Fruit fly (Drosophila melanogaster) whole organism, embryonic: ENCODE data around the gene CG9286.
A peak's percentile ranks its signal among the peaks of the same experiment; 100 is the strongest.

Experiments used
- CG10565 ChIP-seq: fragments of 200-800 bp; sonication (Bioruptor generic); optimal IDR thresholded peaks from 3 replicates; lab custom pipeline; 2016; ENCODE audit warnings: missing biosample characterization, mild to moderate bottlenecking, missing genetic modification characterization
- CG11247 ChIP-seq: fragments of 200-800 bp; sonication (Bioruptor generic); IDR thresholded peaks from 2 replicates; pipeline ENCODE4 v1.3.6; 2022; ENCODE audit warnings: missing biosample characterization, missing genetic modification characterization
- CG12236 ChIP-seq: fragments of 200-800 bp; sonication (Bioruptor generic); optimal IDR thresholded peaks from 2 replicates; lab custom pipeline; 2016; ENCODE audit warnings: missing biosample characterization, missing genetic modification characterization
- CG12942 ChIP-seq: fragments of 200-800 bp; sonication (Bioruptor generic); optimal IDR thresholded peaks from 3 replicates; lab custom pipeline; 2016; ENCODE audit warnings: missing biosample characterization, missing genetic modification characterization
- CG13123 ChIP-seq: fragments of 200-800 bp; sonication (Bioruptor generic); optimal IDR thresholded peaks from 2 replicates; lab custom pipeline; 2016; ENCODE audit warnings: missing biosample characterization, missing genetic modification characterization
- CG15601 ChIP-seq: fragments of 200-800 bp; sonication (Bioruptor generic); optimal IDR thresholded peaks from 3 replicates; lab custom pipeline; 2019; ENCODE audit warnings: missing biosample characterization, mild to moderate bottlenecking, missing genetic modification characterization, moderate library complexity
- CG18476 ChIP-seq: fragments of 200-800 bp; sonication (Bioruptor generic); optimal IDR thresholded peaks from 2 replicates; lab custom pipeline; 2016; ENCODE audit warnings: missing biosample characterization, mild to moderate bottlenecking, missing genetic modification characterization
- CG30431 ChIP-seq: fragments of 200-800 bp; sonication (Bioruptor generic); optimal IDR thresholded peaks from 2 replicates; lab custom pipeline; 2017; ENCODE audit warnings: missing biosample characterization, missing genetic modification characterization
- CG3163 ChIP-seq: fragments of 200-800 bp; sonication (Bioruptor generic); optimal IDR thresholded peaks from 3 replicates; lab custom pipeline; 2016; ENCODE audit warnings: missing biosample characterization, missing genetic modification characterization
- CG34422 ChIP-seq: fragments of 200-800 bp; sonication (Bioruptor generic); IDR thresholded peaks from 3 replicates; pipeline ENCODE4 v1.3.6; 2022; ENCODE audit warnings: missing biosample characterization, missing genetic modification characterization
- CG3995 ChIP-seq: fragments of 200-800 bp; sonication (Bioruptor generic); optimal IDR thresholded peaks from 3 replicates; lab custom pipeline; 2016; ENCODE audit warnings: missing biosample characterization, missing genetic modification characterization
- CG4854 ChIP-seq: fragments of 200-800 bp; sonication (Bioruptor generic); optimal IDR thresholded peaks from 2 replicates; lab custom pipeline; 2016; ENCODE audit warnings: missing biosample characterization, missing genetic modification characterization, inconsistent platforms
- CG8281 ChIP-seq: fragments of 200-800 bp; sonication (Bioruptor generic); optimal IDR thresholded peaks from 2 replicates; lab custom pipeline; 2018; ENCODE audit warnings: missing biosample characterization, mild to moderate bottlenecking, missing genetic modification characterization, moderate library complexity
- E2f1 ChIP-seq: fragments of 200-800 bp; sonication (Bioruptor generic); IDR thresholded peaks from 2 replicates; pipeline ENCODE4 v1.3.6; 2022; ENCODE audit warnings: missing biosample characterization, missing genetic modification characterization
- Eip74EF ChIP-seq, 2 experiments: fragments of 200-800 bp in 1 of 2; fragments of >200 bp in 1 of 2; sonication (Bioruptor generic) in 1 of 2; optimal IDR thresholded peaks; 2 replicates each; lab custom pipeline; 2017 to 2019; ENCODE audit warnings: missing biosample characterization in 2 of 2, missing genetic modification characterization in 2 of 2, mild to moderate bottlenecking in 1 of 2, moderate library complexity in 1 of 2
- Ets65A ChIP-seq: fragments of 200-800 bp; sonication (Bioruptor generic); peaks from one replicate; lab custom pipeline; 2016; ENCODE audit warnings: missing biosample characterization, missing genetic modification characterization
- Gsc ChIP-seq: fragments of 200-800 bp; sonication (Bioruptor generic); IDR thresholded peaks from 2 replicates; pipeline ENCODE4 v1.3.6; 2022; ENCODE audit warnings: missing biosample characterization, missing genetic modification characterization
- Hmx ChIP-seq: fragments of 200-800 bp; sonication (Bioruptor generic); optimal IDR thresholded peaks from 2 replicates; lab custom pipeline; 2016; ENCODE audit warnings: missing biosample characterization, missing genetic modification characterization
- Hr51 ChIP-seq, 2 experiments: fragments of 200-800 bp; sonication (Bioruptor generic); optimal IDR thresholded peaks; 2 replicates in 1 of 2; 3 replicates in 1 of 2; lab custom pipeline; 2016 to 2018; ENCODE audit warnings: missing biosample characterization in 2 of 2, missing genetic modification characterization in 2 of 2, mild to moderate bottlenecking in 1 of 2, moderate library complexity in 1 of 2
- Mes4 ChIP-seq: fragments of 200-800 bp; sonication (Bioruptor generic); optimal IDR thresholded peaks from 2 replicates; lab custom pipeline; 2016; ENCODE audit warnings: missing biosample characterization, missing genetic modification characterization
- Nf-YA ChIP-seq: fragments of 200-800 bp; sonication (Bioruptor generic); IDR thresholded peaks from 2 replicates; pipeline ENCODE4 v1.3.6; 2022; ENCODE audit warnings: missing biosample characterization, missing genetic modification characterization
- Oli ChIP-seq: fragments of 200-800 bp; sonication (Bioruptor generic); optimal IDR thresholded peaks from 2 replicates; lab custom pipeline; 2018; ENCODE audit warnings: missing biosample characterization, mild to moderate bottlenecking, missing genetic modification characterization, moderate library complexity
- Scr ChIP-seq: fragments of 200-800 bp; sonication (Bioruptor generic); IDR thresholded peaks from 2 replicates; pipeline ENCODE4 v1.3.6; 2022; ENCODE audit warnings: missing biosample characterization, missing genetic modification characterization; ENCODE audit not compliant: partially characterized antibody
- Ssrp ChIP-seq: fragments of 200-800 bp; sonication (Bioruptor generic); optimal IDR thresholded peaks from 2 replicates; lab custom pipeline; 2018; ENCODE audit warnings: missing biosample characterization, mild to moderate bottlenecking, missing genetic modification characterization, moderate library complexity
- Xrp1 ChIP-seq: fragments of 200-800 bp; sonication (Bioruptor generic); IDR thresholded peaks from 2 replicates; pipeline ENCODE4 v1.3.6; 2022; ENCODE audit warnings: missing biosample characterization, missing genetic modification characterization
- abd-A ChIP-seq: fragments of 200-800 bp; sonication (Bioruptor generic); optimal IDR thresholded peaks from 3 replicates; lab custom pipeline; 2019; ENCODE audit warnings: missing biosample characterization, mild to moderate bottlenecking, missing genetic modification characterization, moderate library complexity
- amos ChIP-seq: fragments of 200-800 bp; sonication (Bioruptor generic); IDR thresholded peaks from 2 replicates; pipeline ENCODE4 v1.3.6; 2022; ENCODE audit warnings: missing biosample characterization, missing genetic modification characterization; ENCODE audit not compliant: partially characterized antibody
- bsh ChIP-seq, 2 experiments: fragments of 200-800 bp; sonication (Bioruptor generic); optimal IDR thresholded peaks; 2 replicates each; lab custom pipeline; 2017 to 2018; ENCODE audit warnings: mild to moderate bottlenecking in 2 of 2, missing biosample characterization in 2 of 2, missing genetic modification characterization in 2 of 2, moderate library complexity in 1 of 2
- cas ChIP-seq: fragments of 200-800 bp; sonication (Bioruptor generic); IDR thresholded peaks from 2 replicates; pipeline ENCODE4 v1.3.6; 2022; ENCODE audit warnings: missing biosample characterization, missing genetic modification characterization
- cato ChIP-seq: fragments of 200-800 bp; sonication (Bioruptor generic); optimal IDR thresholded peaks from 2 replicates; lab custom pipeline; 2016; ENCODE audit warnings: missing biosample characterization, missing genetic modification characterization, borderline replicate concordance
- chif ChIP-seq, 2 experiments: fragments of 200-800 bp; sonication (Bioruptor generic); optimal IDR thresholded peaks; 3 replicates each; lab custom pipeline; 2016; ENCODE audit warnings: missing biosample characterization in 2 of 2, missing genetic modification characterization in 2 of 2
- chinmo ChIP-seq: fragments of 200-800 bp; sonication (Bioruptor generic); IDR thresholded peaks from 4 replicates; pipeline ENCODE4 v1.3.6; 2022; ENCODE audit warnings: missing biosample characterization, missing genetic modification characterization; ENCODE audit not compliant: partially characterized antibody
- crp ChIP-seq, 2 experiments: fragments of 200-800 bp; sonication (Bioruptor generic); optimal IDR thresholded peaks; 2 replicates in 1 of 2; 3 replicates in 1 of 2; lab custom pipeline; 2017; ENCODE audit warnings: missing biosample characterization in 2 of 2, missing genetic modification characterization in 2 of 2, mild to moderate bottlenecking in 1 of 2, moderate library complexity in 1 of 2
- danr ChIP-seq: fragments of 200-800 bp; sonication (Bioruptor generic); IDR thresholded peaks from 2 replicates; pipeline ENCODE4 v1.3.6; 2022; ENCODE audit warnings: missing biosample characterization, missing genetic modification characterization
- dmrt99B ChIP-seq: fragments of 200-800 bp; sonication (Bioruptor generic); optimal IDR thresholded peaks from 2 replicates; lab custom pipeline; 2018; ENCODE audit warnings: missing biosample characterization, mild to moderate bottlenecking, missing genetic modification characterization, moderate library complexity
- en ChIP-seq: fragments of 200-800 bp; sonication (Bioruptor generic); optimal IDR thresholded peaks from 2 replicates; lab custom pipeline; 2016; ENCODE audit warnings: missing biosample characterization, missing genetic modification characterization
- gem ChIP-seq: fragments of 200-800 bp; sonication (Bioruptor generic); optimal IDR thresholded peaks from 2 replicates; lab custom pipeline; 2019; ENCODE audit warnings: missing biosample characterization, mild to moderate bottlenecking, missing genetic modification characterization, moderate library complexity
- inv ChIP-seq: fragments of 200-800 bp; sonication (Bioruptor generic); IDR thresholded peaks from 2 replicates; pipeline ENCODE4 v1.3.6; 2022; ENCODE audit warnings: missing biosample characterization, missing genetic modification characterization; ENCODE audit not compliant: partially characterized antibody
- jing ChIP-seq: fragments of 200-800 bp; sonication (Bioruptor generic); optimal IDR thresholded peaks from 2 replicates; lab custom pipeline; 2018; ENCODE audit warnings: missing biosample characterization, mild to moderate bottlenecking, missing genetic modification characterization
- kah ChIP-seq: fragments of 200-800 bp; sonication (Bioruptor generic); optimal IDR thresholded peaks from 2 replicates; lab custom pipeline; 2018; ENCODE audit warnings: missing biosample characterization, mild to moderate bottlenecking, missing genetic modification characterization
- kay ChIP-seq: fragments of 200-800 bp; sonication (Bioruptor generic); optimal IDR thresholded peaks from 2 replicates; lab custom pipeline; 2016; ENCODE audit warnings: missing biosample characterization, missing genetic modification characterization
- mam ChIP-seq: fragments of 200-800 bp; sonication (Bioruptor generic); optimal IDR thresholded peaks from 3 replicates; lab custom pipeline; 2016; ENCODE audit warnings: missing biosample characterization, missing genetic modification characterization
- mirr ChIP-seq: fragments of 200-800 bp; sonication (Bioruptor generic); optimal IDR thresholded peaks from 3 replicates; lab custom pipeline; 2018; ENCODE audit warnings: missing biosample characterization, mild to moderate bottlenecking, missing genetic modification characterization
- nerfin-1 ChIP-seq: fragments of 200-800 bp; sonication (Bioruptor generic); optimal IDR thresholded peaks from 3 replicates; lab custom pipeline; 2019; ENCODE audit warnings: missing biosample characterization, mild to moderate bottlenecking, missing genetic modification characterization, moderate library complexity
- row ChIP-seq: fragments of 200-800 bp; sonication (Bioruptor generic); IDR thresholded peaks from 3 replicates; pipeline ENCODE4 v1.3.6; 2022; ENCODE audit warnings: missing biosample characterization, missing genetic modification characterization
- sens ChIP-seq: fragments of 200-800 bp; sonication (Bioruptor generic); peaks from one replicate; lab custom pipeline; 2016; ENCODE audit warnings: missing biosample characterization, missing genetic modification characterization
- shn ChIP-seq: fragments of 200-800 bp; sonication (Bioruptor generic); optimal IDR thresholded peaks from 3 replicates; lab custom pipeline; 2016; ENCODE audit warnings: missing biosample characterization, missing genetic modification characterization
- sug ChIP-seq: fragments of 200-800 bp; optimal IDR thresholded peaks from 2 replicates; lab custom pipeline; 2019; ENCODE audit warnings: missing biosample characterization, mild to moderate bottlenecking, missing genetic modification characterization, moderate library complexity
- zf30C ChIP-seq: fragments of 200-800 bp; sonication (Bioruptor generic); optimal IDR thresholded peaks from 3 replicates; lab custom pipeline; 2018; ENCODE audit warnings: missing biosample characterization, mild to moderate bottlenecking, missing genetic modification characterization
- zfh2 ChIP-seq: fragments of 200-800 bp; sonication (Bioruptor generic); optimal IDR thresholded peaks from 2 replicates; lab custom pipeline; 2016; ENCODE audit warnings: missing biosample characterization, missing genetic modification characterization

The CG9286 gene

DNA sequence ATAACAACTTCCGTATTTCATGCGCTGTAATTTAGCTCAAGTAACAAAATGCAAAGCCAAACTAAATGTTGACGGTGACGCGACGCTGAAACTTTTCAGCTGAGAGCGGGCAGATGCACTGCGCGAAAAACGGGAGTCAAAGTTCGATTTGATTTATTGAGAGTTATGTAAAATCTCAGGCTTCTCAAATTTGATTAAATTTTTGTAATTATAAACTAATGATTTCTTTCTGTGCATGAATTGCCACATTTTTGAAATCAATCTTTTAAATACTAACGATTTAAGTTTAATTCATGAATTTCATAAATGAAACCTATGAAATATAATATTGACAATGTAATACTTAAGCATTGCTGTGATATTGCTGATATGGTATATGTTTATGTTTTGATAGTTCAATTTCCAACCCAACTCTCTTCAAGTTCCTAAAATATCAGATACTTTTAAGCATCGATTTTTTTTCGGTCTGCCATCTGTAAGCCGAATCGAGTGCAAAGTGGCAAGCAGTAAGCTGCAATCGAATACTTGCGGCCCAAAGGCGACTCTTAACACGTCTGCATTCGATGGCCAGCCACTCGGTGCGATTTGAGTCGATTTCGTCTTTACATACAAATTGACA lies 41.9 kb downstream of the CG9286 start:
- TF ChIP-seq gem (tag; lab: Kevin White, UChicago) (peak; percentile 3), shn (GFP tag; lab: Kevin White, UChicago) (no peak), CG13123 (GFP tag; lab: Kevin White, UChicago) (no peak), en (no peak), amos (GFP tag; lab: Robert Waterston, UW) (no peak), danr (no peak), Eip74EF (GFP tag; optimal IDR thresholded peaks at IDR 0.05; lab: Kevin White, UChicago) (peak in 1 of 2 experiments; percentile 7), CG11247 (no peak), mirr (GFP tag; lab: Kevin White, UChicago) (no peak), CG3995 (GFP tag; lab: Kevin White, UChicago) (no peak), sens (peak; percentile 41), Nf-YA (GFP tag; lab: Robert Waterston, UW) (no peak), CG34422 (GFP tag; lab: Robert Waterston, UW) (no peak), sug (tag; lab: Kevin White, UChicago) (no peak), Gsc (GFP tag; lab: Robert Waterston, UW) (no peak), bsh (GFP tag; optimal IDR thresholded peaks at IDR 0.05; lab: Kevin White, UChicago) (peak in 1 of 2 experiments; percentile 9), nerfin-1 (tag; lab: Kevin White, UChicago) (no peak), chinmo (GFP tag; lab: Robert Waterston, UW) (no peak), Ssrp (tag; lab: Kevin White, UChicago) (no peak), CG4854 (GFP tag; lab: Kevin White, UChicago) (no peak), row (GFP tag; lab: Robert Waterston, UW) (no peak), inv (no peak), zfh2 (no peak), mam (GFP tag; lab: Kevin White, UChicago) (no peak), Scr (GFP tag; lab: Robert Waterston, UW) (no peak), Oli (tag; lab: Kevin White, UChicago) (no peak), abd-A (tag; lab: Kevin White, UChicago) (no peak), crp (GFP tag; optimal IDR thresholded peaks at IDR 0.05; lab: Kevin White, UChicago) (no peak), Mes4 (GFP tag; lab: Kevin White, UChicago) (no peak), dmrt99B (tag; lab: Kevin White, UChicago) (no peak), CG12236 (no peak), cas (GFP tag; lab: Robert Waterston, UW) (no peak), CG10565 (GFP tag; lab: Kevin White, UChicago) (no peak), CG18476 (GFP tag; lab: Kevin White, UChicago) (no peak), Hmx (GFP tag; lab: Kevin White, UChicago) (no peak), CG8281 (tag; lab: Kevin White, UChicago) (no peak), chif (GFP tag; optimal IDR thresholded peaks at IDR 0.05; lab: Kevin White, UChicago) (no peak), zf30C (GFP tag; lab: Kevin White, UChicago) (no peak), cato (GFP tag; lab: Kevin White, UChicago) (no peak), CG3163 (GFP tag; lab: Kevin White, UChicago) (no peak), Ets65A (GFP tag; lab: Kevin White, UChicago) (no peak), Xrp1 (GFP tag; lab: Robert Waterston, UW) (peak; percentile 27; the same call in 1 of the 2 replicates), CG30431 (GFP tag; lab: Kevin White, UChicago) (no peak), jing (no peak), E2f1 (GFP tag; lab: Robert Waterston, UW) (no peak), CG12942 (GFP tag; lab: Kevin White, UChicago) (no peak), CG15601 (tag; lab: Kevin White, UChicago) (no peak), kah (GFP tag; lab: Kevin White, UChicago) (no peak), Hr51 (GFP tag; optimal IDR thresholded peaks at IDR 0.05; lab: Kevin White, UChicago) (peak in 1 of 2 experiments; percentile 7), kay (GFP tag; lab: Kevin White, UChicago) (no peak)
